Fruit fly (Drosophila melanogaster): ENCODE measurements around the gene rho.

Gene rho

DNA sequence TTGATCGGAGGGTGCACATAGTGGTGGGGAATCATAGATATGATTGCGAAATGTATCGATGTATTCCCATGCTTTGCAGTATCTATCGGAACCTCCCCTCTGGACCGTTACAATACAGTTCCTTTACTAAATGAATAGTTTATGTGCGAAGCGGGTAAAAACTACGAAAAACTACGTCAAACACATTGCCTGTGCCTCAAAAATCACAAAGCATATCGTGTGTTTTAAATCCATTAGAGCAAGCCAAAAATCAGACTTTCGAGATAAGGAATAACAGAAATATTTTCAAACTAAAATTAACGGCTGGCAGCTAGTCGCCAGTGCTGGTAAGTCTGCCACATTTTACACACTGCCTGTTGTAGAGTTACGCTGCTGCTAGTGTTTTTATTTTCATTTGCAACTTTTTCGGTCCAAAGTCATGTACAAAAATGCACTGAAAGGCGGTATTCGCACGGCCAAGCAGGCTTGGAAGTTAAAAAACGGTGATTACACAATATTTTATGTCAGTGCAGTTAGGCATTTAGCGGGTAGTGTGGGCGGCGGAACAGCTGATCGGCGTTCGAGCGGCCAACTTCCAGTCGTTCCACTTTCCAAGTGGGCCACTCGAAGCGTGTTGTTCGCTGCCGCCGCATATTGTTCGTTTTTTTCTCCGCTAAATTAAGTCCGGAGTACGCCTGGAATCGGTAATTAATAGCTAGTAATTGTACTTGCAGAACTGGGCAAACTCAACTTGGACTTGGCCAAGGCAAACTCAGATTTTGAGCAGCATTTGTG lies 53.9 kb downstream of the rho start (continued):
- peak; percentile 81 for TF ChIP-seq mam (GFP tag; optimal IDR thresholded peaks at IDR 0.05)
- peak; percentile 11 for TF ChIP-seq CG5245 (GFP tag; optimal IDR thresholded peaks at IDR 0.05)
- TF ChIP-seq CG6272 (GFP tag; IDR thresholded peaks at IDR 0.05), result no peak
- TF ChIP-seq wdn (GFP tag; IDR thresholded peaks at IDR 0.05), result peak; percentile 53; the same call in 1 of the 2 replicates
- TF ChIP-seq CrebB (tag; optimal IDR thresholded peaks at IDR 0.05), result no peak
- peak; percentile 36; the same call in 1 of the 2 replicates for TF ChIP-seq ato (GFP tag; IDR thresholded peaks at IDR 0.05; ENCODE audit: partially characterized antibody)
- peak; percentile 65; the same call in 1 of the 2 replicates for TF ChIP-seq sna (GFP tag; IDR thresholded peaks at IDR 0.05; ENCODE audit: partially characterized antibody)
- TF ChIP-seq CHES-1-like (GFP tag; optimal IDR thresholded peaks at IDR 0.05), result peak; percentile 52
- peak; percentile 54 for TF ChIP-seq CG12659 (GFP tag; optimal IDR thresholded peaks at IDR 0.05)
- peak; percentile 86 for TF ChIP-seq chn (GFP tag; optimal IDR thresholded peaks at IDR 0.05)
- TF ChIP-seq mld (GFP tag; IDR thresholded peaks at IDR 0.05; ENCODE audit: partially characterized antibody), result peak; percentile 29; the same call in 1 of the 3 replicates
- TF ChIP-seq en (GFP tag; optimal IDR thresholded peaks at IDR 0.05), result peak; percentile 24
- TF ChIP-seq pan (optimal IDR thresholded peaks at IDR 0.05), result no peak
- peak in 1 of 2 experiments; percentile 23 for TF ChIP-seq pan (GFP tag; optimal IDR thresholded peaks at IDR 0.05 in 1 of 2, IDR thresholded peaks at IDR 0.05 in 1 of 2)
- no peak for TF ChIP-seq CG11093 (GFP tag; IDR thresholded peaks at IDR 0.05)
- TF ChIP-seq ems (GFP tag; optimal IDR thresholded peaks at IDR 0.05), result peak; percentile 15
- TF ChIP-seq sd (tag; optimal IDR thresholded peaks at IDR 0.05), result no peak
- TF ChIP-seq gsb (GFP tag; IDR thresholded peaks at IDR 0.05), result no peak
- peak; percentile 68 for TF ChIP-seq CG16863 (GFP tag; optimal IDR thresholded peaks at IDR 0.05)
- TF ChIP-seq chinmo (GFP tag; IDR thresholded peaks at IDR 0.05; ENCODE audit: partially characterized antibody), result peak; percentile 77; the same call in 3 of the 4 replicates
- TF ChIP-seq sima (GFP tag; optimal IDR thresholded peaks at IDR 0.05), result no peak
- TF ChIP-seq MTF-1 (GFP tag; optimal IDR thresholded peaks at IDR 0.05; ENCODE audit: borderline replicate concordance), result peak; percentile 41
- TF ChIP-seq CG9876 (GFP tag; optimal IDR thresholded peaks at IDR 0.05), result peak; percentile 29
- peak; percentile 39 for TF ChIP-seq CG10209 (GFP tag; optimal IDR thresholded peaks at IDR 0.05)
- TF ChIP-seq mirr (GFP tag; optimal IDR thresholded peaks at IDR 0.05), result peak; percentile 16
- TF ChIP-seq Dll (GFP tag; IDR thresholded peaks at IDR 0.05; ENCODE audit: partially characterized antibody), result peak; percentile 81
- TF ChIP-seq sens (GFP tag), result peak; percentile 95
- TF ChIP-seq CG14441 (GFP tag; IDR thresholded peaks at IDR 0.05), result peak; percentile 54; the same call in 1 of the 2 replicates
- TF ChIP-seq grn (GFP tag; optimal IDR thresholded peaks at IDR 0.05), result peak; percentile 46
- TF ChIP-seq Rx (GFP tag; IDR thresholded peaks at IDR 0.05), result peak; percentile 35; the same call in 1 of the 2 replicates
- no peak for TF ChIP-seq croc (GFP tag; conservative IDR thresholded peaks at IDR 0.05)
- TF ChIP-seq nerfin-2 (GFP tag; IDR thresholded peaks at IDR 0.05; ENCODE audit: partially characterized antibody), result peak; percentile 65
- peak; percentile 64 for TF ChIP-seq CG1647 (GFP tag; optimal IDR thresholded peaks at IDR 0.05)
- TF ChIP-seq pros (GFP tag; optimal IDR thresholded peaks at IDR 0.05), result no peak
- no peak for TF ChIP-seq CG6765 (GFP tag; optimal IDR thresholded peaks at IDR 0.05)
- no peak for TF ChIP-seq fru (optimal IDR thresholded peaks at IDR 0.05)
- TF ChIP-seq CG15073 (GFP tag; optimal IDR thresholded peaks at IDR 0.05), result no peak
- no peak for TF ChIP-seq Neu2 (GFP tag; optimal IDR thresholded peaks at IDR 0.05; ENCODE audit: borderline replicate concordance)
- peak; percentile 70 for TF ChIP-seq Dad (GFP tag; optimal IDR thresholded peaks at IDR 0.05)
- TF ChIP-seq bowl (GFP tag; IDR thresholded peaks at IDR 0.05), result no peak
- TF ChIP-seq CG33213 (GFP tag; optimal IDR thresholded peaks at IDR 0.05), result peak; percentile 60
- no peak for TF ChIP-seq Stat92E (GFP tag; optimal IDR thresholded peaks at IDR 0.05)
- peak; percentile 80 for TF ChIP-seq Antp (GFP tag; optimal IDR thresholded peaks at IDR 0.05)
- peak; percentile 79 for TF ChIP-seq CG1603 (tag; optimal IDR thresholded peaks at IDR 0.05)
- TF ChIP-seq gfzf (GFP tag; optimal IDR thresholded peaks at IDR 0.05), result peak; percentile 47
- TF ChIP-seq tio (GFP tag; optimal IDR thresholded peaks at IDR 0.05), result no peak
- TF ChIP-seq MBD-R2 (GFP tag; IDR thresholded peaks at IDR 0.05), result peak; percentile 83
- peak; percentile 48 for TF ChIP-seq Abd-B (GFP tag; optimal IDR thresholded peaks at IDR 0.05)
- TF ChIP-seq grau (tag; optimal IDR thresholded peaks at IDR 0.05), result no peak
